Fruit fly (Drosophila melanogaster) whole organism, pupa: ENCODE results near the gene mrva.
A peak's percentile ranks its signal among the peaks of the same experiment; 100 is the strongest.

Experiments used
- CG13204 ChIP-seq: fragments of 200-800 bp; sonication (Bioruptor generic); optimal IDR thresholded peaks from 2 replicates; lab custom pipeline; 2018; ENCODE audit warnings: missing biosample characterization, mild to moderate bottlenecking, missing genetic modification characterization, moderate library complexity
- CG14655 ChIP-seq: fragments of 200-800 bp; sonication (Bioruptor generic); optimal IDR thresholded peaks from 3 replicates; lab custom pipeline; 2017; ENCODE audit warnings: mild to moderate bottlenecking, missing biosample characterization, missing genetic modification reagents, missing genetic modification characterization
- CG15710 ChIP-seq: fragments of 200-800 bp; sonication (Bioruptor generic); optimal IDR thresholded peaks from 2 replicates; lab custom pipeline; 2018; ENCODE audit warnings: missing biosample characterization, mild to moderate bottlenecking, missing genetic modification characterization, moderate library complexity
- CG34367 ChIP-seq: fragments of 200-800 bp; sonication (Bioruptor generic); optimal IDR thresholded peaks from 2 replicates; lab custom pipeline; 2018; ENCODE audit warnings: missing biosample characterization, mild to moderate bottlenecking, missing genetic modification characterization
- CG8301 ChIP-seq: fragments of 200-800 bp; sonication (Bioruptor generic); optimal IDR thresholded peaks from 2 replicates; lab custom pipeline; 2018; ENCODE audit warnings: missing biosample characterization, mild to moderate bottlenecking, missing genetic modification characterization
- CG9948 ChIP-seq: fragments of 200-800 bp; sonication (Bioruptor generic); optimal IDR thresholded peaks from 2 replicates; lab custom pipeline; 2018; ENCODE audit warnings: missing biosample characterization, mild to moderate bottlenecking, missing genetic modification characterization, moderate library complexity
- D1 ChIP-seq: fragments of 200-800 bp; sonication (Bioruptor generic); optimal IDR thresholded peaks from 2 replicates; lab custom pipeline; 2018; ENCODE audit warnings: missing biosample characterization, mild to moderate bottlenecking, missing genetic modification characterization, moderate library complexity
- Pif1A ChIP-seq: fragments of 200-800 bp; sonication (Bioruptor generic); optimal IDR thresholded peaks from 3 replicates; lab custom pipeline; 2016; ENCODE audit warnings: missing biosample characterization, missing genetic modification characterization
- Pif1B ChIP-seq: fragments of 200-800 bp; sonication (Bioruptor generic); optimal IDR thresholded peaks from 3 replicates; lab custom pipeline; 2016; ENCODE audit warnings: missing biosample characterization, missing genetic modification characterization

DNA sequence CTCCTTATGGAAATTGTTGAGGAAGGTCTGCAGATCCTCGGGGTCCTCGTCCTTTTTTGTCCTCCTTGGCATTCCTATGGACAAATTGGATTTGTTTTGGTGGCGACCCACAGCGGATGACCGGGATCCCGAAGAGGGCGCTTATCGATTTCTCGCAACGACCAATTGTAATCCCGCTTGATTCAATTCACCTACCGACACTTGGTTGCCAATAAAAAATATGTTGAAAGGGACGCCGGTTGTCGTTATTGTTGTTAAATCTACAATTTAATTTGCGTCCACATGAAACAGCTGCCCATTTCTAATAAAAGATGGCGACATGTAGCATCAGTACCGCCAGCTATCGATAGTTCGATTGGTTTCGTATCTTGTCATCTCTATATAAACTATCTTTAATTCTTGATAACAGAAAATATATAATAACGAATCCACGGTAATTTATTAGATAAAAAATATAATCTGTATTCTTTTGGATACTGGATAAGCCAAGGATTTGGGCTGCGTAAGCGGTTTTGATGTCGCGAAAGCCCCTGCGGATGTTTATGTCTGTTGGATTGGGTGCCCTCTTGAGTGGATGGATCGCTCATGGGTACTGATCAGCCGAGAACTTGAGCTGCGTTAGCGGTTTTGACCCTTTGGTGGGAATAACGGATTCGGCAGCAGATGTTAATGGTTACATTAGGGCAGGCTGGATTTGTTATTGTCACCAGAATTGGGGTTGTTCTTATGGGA, 27.9 kb upstream of the mrva start, which contains the start of gene CTCF:
- TF ChIP-seq CG15710 (tag; lab: Kevin White, UChicago) (peak; percentile 13), Pif1A (no peak), CG9948 (peak; percentile 12), CG34367 (tag; lab: Kevin White, UChicago) (no peak), CG8301 (tag; lab: Kevin White, UChicago) (no peak), D1 (tag; lab: Kevin White, UChicago) (no peak), Pif1B (no peak), CG14655 (GFP tag; lab: Kevin White, UChicago) (no peak), CG13204 (GFP tag; lab: Kevin White, UChicago) (no peak)
